Fruit fly (Drosophila melanogaster) whole organism, embryonic: Measurements from ENCODE around the gene CG34348.

Source experiments
- Asciz ChIP-seq: fragments of 200-800 bp; sonication (Bioruptor generic); optimal IDR thresholded peaks from 2 replicates; lab custom pipeline; 2017; ENCODE audit warnings: missing biosample characterization, mild to moderate bottlenecking, missing genetic modification characterization, missing genetic modification reagents
- Awh ChIP-seq: fragments of 200-800 bp; sonication (Bioruptor generic); IDR thresholded peaks from 2 replicates; pipeline ENCODE4, ENCODE4 v1.3.6; 2022; ENCODE audit warnings: missing biosample characterization, missing genetic modification characterization
- C15 ChIP-seq: fragments of 200-800 bp; sonication (Bioruptor generic); IDR thresholded peaks from 3 replicates; pipeline ENCODE4 v1.3.6; 2022; ENCODE audit warnings: missing biosample characterization, missing genetic modification characterization
- CG10147 ChIP-seq: fragments of 200-800 bp; sonication (Bioruptor generic); optimal IDR thresholded peaks from 2 replicates; lab custom pipeline; 2019; ENCODE audit warnings: missing biosample characterization, mild to moderate bottlenecking, missing genetic modification characterization, moderate library complexity
- CG10274 ChIP-seq: fragments of 200-800 bp; sonication (Bioruptor generic); optimal IDR thresholded peaks from 3 replicates; lab custom pipeline; 2017; ENCODE audit warnings: missing biosample characterization, mild to moderate bottlenecking, missing genetic modification characterization
- CG14965 ChIP-seq: fragments of 200-800 bp; sonication (Bioruptor generic); optimal IDR thresholded peaks from 2 replicates; lab custom pipeline; 2016; ENCODE audit warnings: missing biosample characterization, missing genetic modification characterization, borderline replicate concordance
- CG18619 ChIP-seq: fragments of 200-800 bp; sonication (Bioruptor generic); optimal IDR thresholded peaks from 3 replicates; lab custom pipeline; 2017; ENCODE audit warnings: missing biosample characterization, mild to moderate bottlenecking, missing genetic modification characterization
- CG18764 ChIP-seq: fragments of 200-800 bp; sonication (Bioruptor generic); optimal IDR thresholded peaks from 3 replicates; lab custom pipeline; 2016; ENCODE audit warnings: missing biosample characterization, missing genetic modification characterization
- CG2116 ChIP-seq: fragments of 200-800 bp; sonication (Bioruptor generic); optimal IDR thresholded peaks from 3 replicates; lab custom pipeline; 2018; ENCODE audit warnings: missing biosample characterization, mild to moderate bottlenecking, missing genetic modification characterization
- CG2712 ChIP-seq: fragments of 200-800 bp; optimal IDR thresholded peaks from 3 replicates; lab custom pipeline; 2019; ENCODE audit warnings: missing biosample characterization, mild to moderate bottlenecking, missing genetic modification characterization, moderate library complexity
- CG4707 ChIP-seq: fragments of 200-800 bp; sonication (Bioruptor generic); optimal IDR thresholded peaks from 2 replicates; lab custom pipeline; 2018; ENCODE audit warnings: missing biosample characterization, mild to moderate bottlenecking, missing genetic modification characterization, moderate library complexity
- CG4854 ChIP-seq: fragments of 200-800 bp; sonication (Bioruptor generic); optimal IDR thresholded peaks from 2 replicates; lab custom pipeline; 2016; ENCODE audit warnings: missing biosample characterization, missing genetic modification characterization, inconsistent platforms
- CG5953 ChIP-seq: fragments of 200-800 bp; sonication (Bioruptor generic); IDR thresholded peaks from 2 replicates; pipeline ENCODE4 v1.3.6; 2022; ENCODE audit warnings: missing biosample characterization, missing genetic modification characterization
- CG6683 ChIP-seq: fragments of 200-800 bp; sonication (Bioruptor generic); optimal IDR thresholded peaks from 2 replicates; lab custom pipeline; 2017; ENCODE audit warnings: missing biosample characterization, mild to moderate bottlenecking, missing genetic modification characterization, missing genetic modification reagents
- CG6765 ChIP-seq: fragments of 200-800 bp; sonication (Bioruptor generic); optimal IDR thresholded peaks from 3 replicates; lab custom pipeline; 2017; ENCODE audit warnings: missing biosample characterization, mild to moderate bottlenecking, missing genetic modification characterization
- CG7271 ChIP-seq: fragments of 200-800 bp; sonication (Bioruptor generic); optimal IDR thresholded peaks from 2 replicates; lab custom pipeline; 2018; ENCODE audit warnings: missing biosample characterization, mild to moderate bottlenecking, missing genetic modification characterization, moderate library complexity
- CG7928 ChIP-seq: fragments of 200-800 bp; sonication (Bioruptor generic); optimal IDR thresholded peaks from 2 replicates; lab custom pipeline; 2017; ENCODE audit warnings: missing biosample characterization, mild to moderate bottlenecking, missing genetic modification characterization
- CG9817 ChIP-seq: fragments of 200-800 bp; sonication (Bioruptor generic); optimal IDR thresholded peaks from 2 replicates; lab custom pipeline; 2018; ENCODE audit warnings: missing biosample characterization, mild to moderate bottlenecking, missing genetic modification characterization, moderate library complexity
- Dfd ChIP-seq, 2 experiments: fragments of >200 bp; optimal IDR thresholded peaks; 2 replicates each; lab custom pipeline; 2017; ENCODE audit warnings: missing biosample characterization in 2 of 2, missing genetic modification characterization in 2 of 2
- GATAe ChIP-seq: fragments of 200-800 bp; sonication (Bioruptor generic); conservative IDR thresholded peaks from 2 replicates; pipeline ENCODE4 v1.3.6; 2022; ENCODE audit warnings: missing biosample characterization, missing genetic modification characterization
- Hmx ChIP-seq: fragments of 200-800 bp; sonication (Bioruptor generic); optimal IDR thresholded peaks from 2 replicates; lab custom pipeline; 2016; ENCODE audit warnings: missing biosample characterization, missing genetic modification characterization
- Hr51 ChIP-seq, 2 experiments: fragments of 200-800 bp; sonication (Bioruptor generic); optimal IDR thresholded peaks; 2 replicates in 1 of 2; 3 replicates in 1 of 2; lab custom pipeline; 2016 to 2018; ENCODE audit warnings: missing biosample characterization in 2 of 2, missing genetic modification characterization in 2 of 2, mild to moderate bottlenecking in 1 of 2, moderate library complexity in 1 of 2
- Hr78 ChIP-seq, 2 experiments: fragments of 200-800 bp in 1 of 2; fragments of >200 bp in 1 of 2; sonication (Bioruptor generic) in 1 of 2; optimal IDR thresholded peaks; 2 replicates each; lab custom pipeline; 2017 to 2019; ENCODE audit warnings: missing biosample characterization in 2 of 2, missing genetic modification characterization in 2 of 2, mild to moderate bottlenecking in 1 of 2, moderate library complexity in 1 of 2
- Nf-YC ChIP-seq: fragments of 200-800 bp; optimal IDR thresholded peaks from 3 replicates; lab custom pipeline; 2019; ENCODE audit warnings: missing biosample characterization, mild to moderate bottlenecking, missing genetic modification characterization, moderate library complexity
- Pdp1 ChIP-seq, 2 experiments: fragments of 200-800 bp; sonication (Bioruptor generic); optimal IDR thresholded peaks; 3 replicates each; lab custom pipeline; 2016; ENCODE audit warnings: missing biosample characterization in 2 of 2, missing genetic modification characterization in 2 of 2, mild to moderate bottlenecking in 1 of 2, moderate library complexity in 1 of 2
- Sox100B ChIP-seq: fragments of 200-800 bp; sonication (Bioruptor generic); optimal IDR thresholded peaks from 3 replicates; lab custom pipeline; 2018; ENCODE audit warnings: missing biosample characterization, mild to moderate bottlenecking, missing genetic modification characterization
- YL-1 ChIP-seq: fragments of 200-800 bp; sonication (Bioruptor generic); optimal IDR thresholded peaks from 3 replicates; lab custom pipeline; 2017; ENCODE audit warnings: missing biosample characterization, mild to moderate bottlenecking, missing genetic modification characterization
- ase ChIP-seq: fragments of 200-800 bp; sonication (Bioruptor generic); IDR thresholded peaks from 3 replicates; pipeline ENCODE4 v1.3.6; 2022; ENCODE audit warnings: missing biosample characterization, missing genetic modification characterization
- br ChIP-seq: fragments of >200 bp; optimal IDR thresholded peaks from 2 replicates; lab custom pipeline; 2017
- dysf ChIP-seq: fragments of 200-800 bp; sonication (Bioruptor generic); IDR thresholded peaks from 3 replicates; pipeline ENCODE4 v1.3.6; 2022; ENCODE audit warnings: missing biosample characterization, missing genetic modification characterization
- eve ChIP-seq, 2 experiments: fragments of >200 bp; optimal IDR thresholded peaks; 2 replicates each; lab custom pipeline; 2017; ENCODE audit warnings: missing biosample characterization in 2 of 2, missing genetic modification characterization in 2 of 2
- ewg ChIP-seq: fragments of 200-800 bp; sonication (Bioruptor generic); optimal IDR thresholded peaks from 3 replicates; lab custom pipeline; 2017; ENCODE audit warnings: mild to moderate bottlenecking, missing biosample characterization, missing genetic modification reagents, missing genetic modification characterization
- fru ChIP-seq: fragments of >200 bp; optimal IDR thresholded peaks from 2 replicates; lab custom pipeline; 2017
- grau ChIP-seq: fragments of 200-800 bp; optimal IDR thresholded peaks from 3 replicates; lab custom pipeline; 2019; ENCODE audit warnings: missing biosample characterization, mild to moderate bottlenecking, missing genetic modification characterization, moderate library complexity
- her ChIP-seq: fragments of 200-800 bp; sonication (Bioruptor generic); optimal IDR thresholded peaks from 2 replicates; lab custom pipeline; 2016; ENCODE audit warnings: missing biosample characterization, missing genetic modification characterization
- kni ChIP-seq: fragments of 200-800 bp; sonication (Bioruptor generic); optimal IDR thresholded peaks from 3 replicates; lab custom pipeline; 2017; ENCODE audit warnings: mild to moderate bottlenecking, missing biosample characterization, missing genetic modification reagents, missing genetic modification characterization
- lab ChIP-seq: fragments of 200-800 bp; sonication (Bioruptor generic); optimal IDR thresholded peaks from 3 replicates; lab custom pipeline; 2017; ENCODE audit warnings: missing biosample characterization, missing genetic modification characterization, mild to moderate bottlenecking, moderate library complexity, missing genetic modification reagents
- lbe ChIP-seq: fragments of 200-800 bp; sonication (Bioruptor generic); optimal IDR thresholded peaks from 2 replicates; lab custom pipeline; 2016; ENCODE audit warnings: missing biosample characterization, mild to moderate bottlenecking, missing genetic modification characterization
- lilli ChIP-seq: fragments of 200-800 bp; sonication (Bioruptor generic); optimal IDR thresholded peaks from 3 replicates; lab custom pipeline; 2016; ENCODE audit warnings: missing biosample characterization, missing genetic modification characterization
- lmd ChIP-seq: fragments of 200-800 bp; sonication (Bioruptor generic); IDR thresholded peaks from 2 replicates; pipeline ENCODE4 v1.3.6; 2022; ENCODE audit warnings: missing biosample characterization, missing genetic modification characterization
- nerfin-1 ChIP-seq: fragments of 200-800 bp; sonication (Bioruptor generic); optimal IDR thresholded peaks from 3 replicates; lab custom pipeline; 2019; ENCODE audit warnings: missing biosample characterization, mild to moderate bottlenecking, missing genetic modification characterization, moderate library complexity
- sens ChIP-seq: fragments of 200-800 bp; sonication (Bioruptor generic); peaks from one replicate; lab custom pipeline; 2016; ENCODE audit warnings: missing biosample characterization, missing genetic modification characterization
- sens-2 ChIP-seq: fragments of 200-800 bp; sonication (Bioruptor generic); IDR thresholded peaks from 2 replicates; pipeline ENCODE4 v1.3.6; 2022; ENCODE audit warnings: missing biosample characterization, missing genetic modification characterization
- tup ChIP-seq: fragments of 200-800 bp; sonication (Bioruptor generic); optimal IDR thresholded peaks from 2 replicates; lab custom pipeline; 2016; ENCODE audit warnings: missing biosample characterization, mild to moderate bottlenecking, missing genetic modification characterization, moderate library complexity
- unpg ChIP-seq: fragments of 200-800 bp; sonication (Bioruptor generic); optimal IDR thresholded peaks from 3 replicates; lab custom pipeline; 2018; ENCODE audit warnings: missing biosample characterization, mild to moderate bottlenecking, missing genetic modification characterization, moderate library complexity
- usp ChIP-seq: fragments of >200 bp; optimal IDR thresholded peaks from 2 replicates; lab custom pipeline; 2017; ENCODE audit warnings: missing biosample characterization, missing genetic modification characterization
- vnd ChIP-seq: fragments of 200-800 bp; sonication (Bioruptor generic); IDR thresholded peaks from 3 replicates; pipeline ENCODE4 v1.3.6; 2022; ENCODE audit warnings: missing biosample characterization, missing genetic modification characterization; ENCODE audit not compliant: partially characterized antibody
- vvl ChIP-seq: fragments of 200-800 bp; sonication (Bioruptor generic); IDR thresholded peaks from 2 replicates; pipeline ENCODE4 v1.3.6; 2022; ENCODE audit warnings: missing biosample characterization, missing genetic modification characterization
- wdn ChIP-seq: fragments of 200-800 bp; sonication (Bioruptor generic); IDR thresholded peaks from 2 replicates; pipeline ENCODE4 v1.3.6; 2022; ENCODE audit warnings: missing biosample characterization, missing genetic modification characterization
- wor ChIP-seq: fragments of 200-800 bp; sonication (Bioruptor generic); IDR thresholded peaks from 2 replicates; pipeline ENCODE4 v1.3.6; 2022; ENCODE audit warnings: missing biosample characterization, missing genetic modification characterization
- yki ChIP-seq: fragments of >200 bp; optimal IDR thresholded peaks from 3 replicates; lab custom pipeline; 2018
- z ChIP-seq: fragments of 200-800 bp; sonication (Bioruptor generic); IDR thresholded peaks from 3 replicates; pipeline ENCODE4 v1.3.6; 2022; ENCODE audit warnings: missing biosample characterization, missing genetic modification characterization

Gene CG34348

dm6 chrX:11370792-11371191 is 31.1 kb downstream of the CG34348 start (continued):
- TF ChIP-seq vvl (GFP tag; lab: Robert Waterston, UW) (peak; percentile 25; the same call in 1 of the 2 replicates), sens-2 (GFP tag; lab: Robert Waterston, UW) (no peak), Hr51 (GFP tag; optimal IDR thresholded peaks at IDR 0.05; lab: Kevin White, UChicago) (no peak), CG2712 (tag; lab: Kevin White, UChicago) (peak; percentile 30), Awh (GFP tag; lab: Robert Waterston, UW) (no peak), dysf (GFP tag; lab: Robert Waterston, UW) (peak; percentile 69), tup (GFP tag; lab: Kevin White, UChicago) (no peak), usp (GFP tag; lab: Kevin White, UChicago) (no peak), Sox100B (GFP tag; lab: Kevin White, UChicago) (no peak), GATAe (GFP tag; lab: Robert Waterston, UW) (no peak), CG7271 (tag; lab: Kevin White, UChicago) (no peak), yki (lab: Kevin White, UChicago) (no peak), ewg (no peak), CG4854 (no peak), nerfin-1 (no peak), wdn (GFP tag; lab: Robert Waterston, UW) (peak; percentile 31; the same call in 1 of the 2 replicates), her (GFP tag; lab: Kevin White, UChicago) (no peak), lab (peak; percentile 16), CG7928 (no peak), unpg (no peak), Nf-YC (tag; lab: Kevin White, UChicago) (no peak), CG10147 (GFP tag; lab: Kevin White, UChicago) (no peak), grau (tag; lab: Kevin White, UChicago) (peak; percentile 74), lmd (peak; percentile 64), CG9817 (no peak), CG6765 (GFP tag; lab: Kevin White, UChicago) (no peak), CG4707 (GFP tag; lab: Kevin White, UChicago) (no peak), CG2116 (GFP tag; lab: Kevin White, UChicago) (no peak), eve (GFP tag; optimal IDR thresholded peaks at IDR 0.05; lab: Kevin White, UChicago) (no peak), Hr78 (GFP tag; optimal IDR thresholded peaks at IDR 0.05; lab: Kevin White, UChicago) (no peak), lilli (GFP tag; lab: Kevin White, UChicago) (peak; percentile 30), CG18764 (GFP tag; lab: Kevin White, UChicago) (no peak), YL-1 (GFP tag; lab: Kevin White, UChicago) (no peak), fru (lab: Kevin White, UChicago) (no peak), CG10274 (GFP tag; lab: Kevin White, UChicago) (no peak), kni (GFP tag; lab: Kevin White, UChicago) (no peak), Dfd (GFP tag; optimal IDR thresholded peaks at IDR 0.05; lab: Kevin White, UChicago) (peak in 1 of 2 experiments; percentile 5), CG18619 (GFP tag; lab: Kevin White, UChicago) (no peak), sens (GFP tag; lab: Kevin White, UChicago) (peak; percentile 79), Hmx (GFP tag; lab: Kevin White, UChicago) (no peak), Pdp1 (GFP tag; optimal IDR thresholded peaks at IDR 0.05; lab: Kevin White, UChicago) (no peak), vnd (GFP tag; lab: Robert Waterston, UW) (no peak), z (GFP tag; lab: Robert Waterston, UW) (no peak), ase (GFP tag; lab: Robert Waterston, UW) (no peak), CG6683 (no peak), br (lab: Kevin White, UChicago) (no peak), lbe (no peak), CG5953 (GFP tag; lab: Robert Waterston, UW) (0 out of 2 replicates have a peak, but pooled peaks have one; percentile 11), Asciz (GFP tag; lab: Kevin White, UChicago) (no peak), wor (GFP tag; lab: Robert Waterston, UW) (no peak), CG14965 (GFP tag; lab: Kevin White, UChicago) (no peak), C15 (GFP tag; lab: Robert Waterston, UW) (0 out of 3 replicates have a peak, but pooled peaks have one; percentile 37)
